Fruit fly (Drosophila melanogaster): ENCODE data around the gene CycD.
A peak's percentile ranks its signal among the peaks of the same experiment; 100 is the strongest.

CycD gene

dm6 chrX:15887247-15887616 is 22.2 kb downstream of the CycD start, which contains the start of gene tay (continued):
- TF ChIP-seq CG6813 (GFP tag; optimal IDR thresholded peaks at IDR 0.05) (no peak), phol (tag; optimal IDR thresholded peaks at IDR 0.05) (peak; percentile 29), Hr78 (GFP tag; optimal IDR thresholded peaks at IDR 0.05) (peak in 1 of 2 experiments; percentile 66), CG12659 (GFP tag; optimal IDR thresholded peaks at IDR 0.05) (peak; percentile 74), HmgD (GFP tag; optimal IDR thresholded peaks at IDR 0.05) (peak; percentile 10), CG11723 (GFP tag; optimal IDR thresholded peaks at IDR 0.05) (peak; percentile 20), scrt (GFP tag; optimal IDR thresholded peaks at IDR 0.05) (no peak), Blimp-1 (GFP tag; optimal IDR thresholded peaks at IDR 0.05) (no peak), tio (GFP tag; optimal IDR thresholded peaks at IDR 0.05) (no peak), Opbp (GFP tag; IDR thresholded peaks at IDR 0.05; ENCODE audit: partially characterized antibody) (peak; percentile 79), CG10565 (GFP tag; optimal IDR thresholded peaks at IDR 0.05) (no peak), bbx (GFP tag; IDR thresholded peaks at IDR 0.05; ENCODE audit: partially characterized antibody) (peak; percentile 81), CG34224 (GFP tag; IDR thresholded peaks at IDR 0.05; ENCODE audit: partially characterized antibody) (peak; percentile 28; the same call in 1 of the 3 replicates), zfh2 (GFP tag; optimal IDR thresholded peaks at IDR 0.05) (peak; percentile 35)

- no peak for TF ChIP-seq CG4820 (GFP tag; optimal IDR thresholded peaks at IDR 0.05)
- TF ChIP-seq gro (GFP tag; optimal IDR thresholded peaks at IDR 0.05): no peak
- no peak for TF ChIP-seq CG14965 (GFP tag; optimal IDR thresholded peaks at IDR 0.05; ENCODE audit: borderline replicate concordance)
- TF ChIP-seq CG7357 (GFP tag; IDR thresholded peaks at IDR 0.05): no peak
- TF ChIP-seq hth (optimal IDR thresholded peaks at IDR 0.05): no peak
- peak; percentile 88 for TF ChIP-seq Deaf1 (tag; optimal IDR thresholded peaks at IDR 0.05)
- no peak for TF ChIP-seq ash1 (GFP tag; optimal IDR thresholded peaks at IDR 0.05)
- TF ChIP-seq Ptx1 (GFP tag; IDR thresholded peaks at IDR 0.05): no peak
- TF ChIP-seq nerfin-1 (tag; optimal IDR thresholded peaks at IDR 0.05): no peak
- TF ChIP-seq tup (GFP tag; optimal IDR thresholded peaks at IDR 0.05): no peak
- no peak for TF ChIP-seq Fer3 (tag; optimal IDR thresholded peaks at IDR 0.05)
- no peak for TF ChIP-seq CG15011 (GFP tag; optimal IDR thresholded peaks at IDR 0.05)
- TF ChIP-seq CG5180 (GFP tag; optimal IDR thresholded peaks at IDR 0.05): no peak
- no peak for TF ChIP-seq schlank (tag; optimal IDR thresholded peaks at IDR 0.05)
- no peak for TF ChIP-seq Dref (GFP tag; IDR thresholded peaks at IDR 0.05)
- TF ChIP-seq CG10979 (tag; optimal IDR thresholded peaks at IDR 0.05): no peak
- TF ChIP-seq PHDP (tag; optimal IDR thresholded peaks at IDR 0.05): no peak
- no peak for TF ChIP-seq CG12299 (tag; optimal IDR thresholded peaks at IDR 0.05)
- no peak for TF ChIP-seq ems (GFP tag; optimal IDR thresholded peaks at IDR 0.05)
- TF ChIP-seq Ets65A (GFP tag): peak; percentile 82
- peak; percentile 7 for TF ChIP-seq CG6854 (GFP tag; optimal IDR thresholded peaks at IDR 0.05)
- TF ChIP-seq cg (GFP tag; optimal IDR thresholded peaks at IDR 0.05): peak; percentile 58
- TF ChIP-seq CG15479 (GFP tag; optimal IDR thresholded peaks at IDR 0.05): peak; percentile 77
- no peak for TF ChIP-seq CG15601 (tag; optimal IDR thresholded peaks at IDR 0.05)
- TF ChIP-seq Dbx (GFP tag; IDR thresholded peaks at IDR 0.05): no peak
- TF ChIP-seq Sry-β (GFP tag; optimal IDR thresholded peaks at IDR 0.05): no peak
- TF ChIP-seq ato (GFP tag; IDR thresholded peaks at IDR 0.05; ENCODE audit: partially characterized antibody): no peak
- TF ChIP-seq pzg (GFP tag; optimal IDR thresholded peaks at IDR 0.05): peak; percentile 29
- no peak for TF ChIP-seq Rfx (GFP tag; IDR thresholded peaks at IDR 0.05)
- no peak for TF ChIP-seq CG5245 (GFP tag; optimal IDR thresholded peaks at IDR 0.05)
- no peak for TF ChIP-seq CG6765 (GFP tag; optimal IDR thresholded peaks at IDR 0.05)
- peak; percentile 93 for TF ChIP-seq CG10321 (GFP tag; IDR thresholded peaks at IDR 0.05)
- TF ChIP-seq CG17829 (tag; optimal IDR thresholded peaks at IDR 0.05): peak; percentile 2
- no peak for TF ChIP-seq Hr78 (GFP tag; optimal IDR thresholded peaks at IDR 0.05)
Measured at dm6 chrX:15886411-15887246, 22.8 kb downstream of the CycD start.

Data from whole organism, embryonic.